Worm (Caenorhabditis elegans): ENCODE data around the gene nspb-1.

ce11 chrIV:6607059-6607458, 16.1 kb upstream of the nspb-1 start:
- TF ChIP-seq lin-39 (tag; optimal IDR thresholded peaks at IDR 0.05) (no peak), pqm-1 (tag; optimal IDR thresholded peaks at IDR 0.05) (peak; percentile 18), skn-1 (tag; optimal IDR thresholded peaks at IDR 0.05) (no peak), lsy-2 (tag; optimal IDR thresholded peaks at IDR 0.05) (no peak), ctbp-1 (GFP tag; IDR thresholded peaks at IDR 0.05) (no peak), lir-3 (tag; optimal IDR thresholded peaks at IDR 0.05) (no peak), daf-8 (GFP tag; IDR thresholded peaks at IDR 0.05) (no peak), unc-39 (tag; optimal IDR thresholded peaks at IDR 0.05) (no peak), lin-15B (tag; optimal IDR thresholded peaks at IDR 0.05) (no peak), nhr-25 (tag; optimal IDR thresholded peaks at IDR 0.05; ENCODE audit: borderline replicate concordance, insufficient read depth) (no peak), F10B5.3 (tag; optimal IDR thresholded peaks at IDR 0.05) (no peak)

All from whole organism, L4 larva.